Worm (Caenorhabditis elegans) whole organism, midembryonic: ENCODE measurements around the gene srx-12.

Experiments used
- T22C8.4 ChIP-seq: fragments of 200-800 bp; sonication (Bioruptor generic); IDR thresholded peaks from 2 replicates; pipeline ENCODE4 v1.3.6; 2022; ENCODE audit warnings: missing genetic modification characterization, missing compliant biosample characterization
- cog-1 ChIP-seq: sonication (generic microtip); optimal IDR thresholded peaks from 2 replicates; lab custom pipeline; 2016; ENCODE audit warnings: missing genetic modification characterization, missing compliant biosample characterization
- flt-1 ChIP-seq: fragments of 200-800 bp; sonication (Bioruptor generic); IDR thresholded peaks from 2 replicates; pipeline ENCODE4 v1.3.6; 2022; ENCODE audit warnings: missing genetic modification characterization, missing compliant biosample characterization
- klf-2 ChIP-seq: fragments of 200-800 bp; sonication (Bioruptor generic); conservative IDR thresholded peaks from 2 replicates; pipeline ENCODE4 v1.3.6; 2022; ENCODE audit warnings: missing genetic modification reagents, missing genetic modification characterization, missing compliant biosample characterization
- med-1 ChIP-seq: sonication (generic microtip); optimal IDR thresholded peaks from 2 replicates; lab custom pipeline; 2017; ENCODE audit warnings: missing genetic modification characterization, mild to moderate bottlenecking, missing compliant biosample characterization, antibody characterized with exemption, missing genetic modification reagents; ENCODE audit not compliant: insufficient read depth
- tab-1 ChIP-seq: fragments of 200-800 bp; sonication (Bioruptor generic); IDR thresholded peaks from 2 replicates; pipeline ENCODE4 v1.3.6; 2022; ENCODE audit warnings: missing genetic modification characterization, missing compliant biosample characterization
- ztf-23 ChIP-seq: fragments of 200-800 bp; sonication (Bioruptor generic); IDR thresholded peaks from 2 replicates; pipeline ENCODE4 v1.3.6; 2022; ENCODE audit warnings: missing genetic modification reagents, missing genetic modification characterization, missing compliant biosample characterization
- ztf-29 ChIP-seq: fragments of 200-800 bp; sonication (Bioruptor generic); IDR thresholded peaks from 2 replicates; pipeline ENCODE4 v1.3.6; 2022; ENCODE audit warnings: missing genetic modification reagents, missing genetic modification characterization, missing compliant biosample characterization

ce11 chrIV:999675-1000074, 46.1 kb upstream of the srx-12 start:
- TF ChIP-seq flt-1 (GFP tag; lab: Robert Waterston, UW) (no peak), T22C8.4 (peak; percentile 98), ztf-23 (GFP tag; lab: Robert Waterston, UW) (no peak), cog-1 (tag; lab: Kevin White, UChicago) (no peak), ztf-29 (no peak), klf-2 (GFP tag; lab: Robert Waterston, UW) (no peak), tab-1 (no peak), med-1 (no peak)
